Fruit fly (Drosophila melanogaster) whole organism, embryonic: ENCODE data around the gene Csp.

ENCODE experiments used
- B-H1 ChIP-seq: fragments of 200-800 bp; sonication (Bioruptor generic); IDR thresholded peaks from 3 replicates; pipeline ENCODE4 v1.3.6; 2022; ENCODE audit warnings: missing biosample characterization, missing genetic modification characterization
- Bteb2 ChIP-seq: fragments of 200-800 bp; sonication (Bioruptor generic); optimal IDR thresholded peaks from 2 replicates; lab custom pipeline; 2016; ENCODE audit warnings: missing biosample characterization, missing genetic modification characterization
- CG10321 ChIP-seq: fragments of 200-800 bp; sonication (Bioruptor generic); IDR thresholded peaks from 2 replicates; pipeline ENCODE4 v1.3.6; 2022; ENCODE audit warnings: missing biosample characterization, missing genetic modification characterization
- CG10543 ChIP-seq: fragments of 200-800 bp; sonication (Bioruptor generic); optimal IDR thresholded peaks from 3 replicates; lab custom pipeline; 2017; ENCODE audit warnings: missing biosample characterization, mild to moderate bottlenecking, missing genetic modification characterization, moderate library complexity
- CG11247 ChIP-seq: fragments of 200-800 bp; sonication (Bioruptor generic); IDR thresholded peaks from 2 replicates; pipeline ENCODE4 v1.3.6; 2022; ENCODE audit warnings: missing biosample characterization, missing genetic modification characterization
- CG11456 ChIP-seq: fragments of 200-800 bp; sonication (Bioruptor generic); IDR thresholded peaks from 3 replicates; pipeline ENCODE4 v1.3.6; 2022; ENCODE audit warnings: missing biosample characterization, missing genetic modification characterization
- CG12236 ChIP-seq: fragments of 200-800 bp; sonication (Bioruptor generic); optimal IDR thresholded peaks from 2 replicates; lab custom pipeline; 2016; ENCODE audit warnings: missing biosample characterization, missing genetic modification characterization
- CG12942 ChIP-seq: fragments of 200-800 bp; sonication (Bioruptor generic); optimal IDR thresholded peaks from 3 replicates; lab custom pipeline; 2016; ENCODE audit warnings: missing biosample characterization, missing genetic modification characterization
- CG14667 ChIP-seq: fragments of 200-800 bp; sonication (Bioruptor generic); IDR thresholded peaks from 2 replicates; pipeline ENCODE4 v1.3.6; 2022; ENCODE audit warnings: missing biosample characterization, missing genetic modification characterization
- CG17186 ChIP-seq: fragments of 200-800 bp; sonication (Bioruptor generic); optimal IDR thresholded peaks from 3 replicates; lab custom pipeline; 2017; ENCODE audit warnings: missing biosample characterization, missing genetic modification reagents, missing genetic modification characterization
- CG18476 ChIP-seq: fragments of 200-800 bp; sonication (Bioruptor generic); optimal IDR thresholded peaks from 2 replicates; lab custom pipeline; 2016; ENCODE audit warnings: missing biosample characterization, mild to moderate bottlenecking, missing genetic modification characterization
- CG31365 ChIP-seq: fragments of 200-800 bp; sonication (Bioruptor generic); optimal IDR thresholded peaks from 2 replicates; lab custom pipeline; 2018; ENCODE audit warnings: missing biosample characterization, mild to moderate bottlenecking, missing genetic modification characterization
- CG6175 ChIP-seq: fragments of 200-800 bp; sonication (Bioruptor generic); IDR thresholded peaks from 3 replicates; pipeline ENCODE4 v1.3.6; 2022; ENCODE audit warnings: missing biosample characterization, missing genetic modification characterization
- CG6654 ChIP-seq: fragments of 200-800 bp; sonication (Bioruptor generic); optimal IDR thresholded peaks from 2 replicates; lab custom pipeline; 2017; ENCODE audit warnings: missing biosample characterization, mild to moderate bottlenecking, missing genetic modification characterization
- CG8388 ChIP-seq: fragments of 200-800 bp; sonication (Bioruptor generic); optimal IDR thresholded peaks from 2 replicates; lab custom pipeline; 2019; ENCODE audit warnings: missing biosample characterization, mild to moderate bottlenecking, missing genetic modification characterization, moderate library complexity
- CG8765 ChIP-seq: fragments of 200-800 bp; sonication (Bioruptor generic); IDR thresholded peaks from 2 replicates; pipeline ENCODE4 v1.3.6; 2022; ENCODE audit warnings: missing biosample characterization, missing genetic modification characterization
- CTCF ChIP-seq: fragments of 200-800 bp; sonication (Bioruptor generic); optimal IDR thresholded peaks from 2 replicates; lab custom pipeline; 2017; ENCODE audit warnings: missing biosample characterization, mild to moderate bottlenecking, missing genetic modification characterization, moderate library complexity
- Camta ChIP-seq: fragments of 200-800 bp; sonication (Bioruptor generic); optimal IDR thresholded peaks from 2 replicates; lab custom pipeline; 2016; ENCODE audit warnings: missing biosample characterization, missing genetic modification characterization
- Chrac-16 ChIP-seq: fragments of 200-800 bp; sonication (Bioruptor generic); optimal IDR thresholded peaks from 3 replicates; lab custom pipeline; 2016; ENCODE audit warnings: missing biosample characterization, missing genetic modification characterization
- Dfd ChIP-seq, 2 experiments: fragments of >200 bp; optimal IDR thresholded peaks; 2 replicates each; lab custom pipeline; 2017; ENCODE audit warnings: missing biosample characterization in 2 of 2, missing genetic modification characterization in 2 of 2
- E2f1 ChIP-seq: fragments of 200-800 bp; sonication (Bioruptor generic); IDR thresholded peaks from 2 replicates; pipeline ENCODE4 v1.3.6; 2022; ENCODE audit warnings: missing biosample characterization, missing genetic modification characterization
- E2f2 ChIP-seq: fragments of 200-800 bp; sonication (Bioruptor generic); IDR thresholded peaks from 2 replicates; pipeline ENCODE4 v1.3.6; 2022; ENCODE audit warnings: missing biosample characterization, missing genetic modification characterization
- GATAe ChIP-seq: fragments of 200-800 bp; sonication (Bioruptor generic); conservative IDR thresholded peaks from 2 replicates; pipeline ENCODE4 v1.3.6; 2022; ENCODE audit warnings: missing biosample characterization, missing genetic modification characterization
- Hey ChIP-seq: fragments of 200-800 bp; sonication (Bioruptor generic); optimal IDR thresholded peaks from 3 replicates; lab custom pipeline; 2018; ENCODE audit warnings: missing biosample characterization, mild to moderate bottlenecking, missing genetic modification characterization
- Lhr ChIP-seq: fragments of 200-800 bp; sonication (Bioruptor generic); optimal IDR thresholded peaks from 3 replicates; lab custom pipeline; 2017; ENCODE audit warnings: mild to moderate bottlenecking, missing biosample characterization, missing genetic modification reagents, missing genetic modification characterization
- MBD-R2 ChIP-seq: fragments of 200-800 bp; sonication (Bioruptor generic); IDR thresholded peaks from 2 replicates; pipeline ENCODE4 v1.3.6; 2022; ENCODE audit warnings: missing biosample characterization, missing genetic modification characterization
- Mad ChIP-seq: fragments of 200-800 bp; sonication (Bioruptor generic); optimal IDR thresholded peaks from 2 replicates; lab custom pipeline; 2016; ENCODE audit warnings: missing biosample characterization, missing genetic modification characterization
- NC2α ChIP-seq: fragments of 200-800 bp; sonication (Bioruptor generic); optimal IDR thresholded peaks from 2 replicates; lab custom pipeline; 2016; ENCODE audit warnings: missing biosample characterization, missing genetic modification characterization
- Side ChIP-seq: fragments of 200-800 bp; sonication (Bioruptor generic); optimal IDR thresholded peaks from 2 replicates; lab custom pipeline; 2016; ENCODE audit warnings: missing biosample characterization, missing genetic modification characterization
- Sox100B ChIP-seq: fragments of 200-800 bp; sonication (Bioruptor generic); optimal IDR thresholded peaks from 3 replicates; lab custom pipeline; 2018; ENCODE audit warnings: missing biosample characterization, mild to moderate bottlenecking, missing genetic modification characterization
- Spps ChIP-seq: fragments of 200-800 bp; sonication (Bioruptor generic); optimal IDR thresholded peaks from 2 replicates; lab custom pipeline; 2018; ENCODE audit warnings: missing biosample characterization, mild to moderate bottlenecking, missing genetic modification characterization
- Sry-δ ChIP-seq: fragments of 200-800 bp; sonication (Bioruptor generic); optimal IDR thresholded peaks from 2 replicates; lab custom pipeline; 2016; ENCODE audit warnings: missing biosample characterization, missing genetic modification characterization
- YL-1 ChIP-seq: fragments of 200-800 bp; sonication (Bioruptor generic); optimal IDR thresholded peaks from 3 replicates; lab custom pipeline; 2017; ENCODE audit warnings: missing biosample characterization, mild to moderate bottlenecking, missing genetic modification characterization
- aop ChIP-seq: fragments of 200-800 bp; sonication (Bioruptor generic); IDR thresholded peaks from 2 replicates; pipeline ENCODE4 v1.3.6; 2022; ENCODE audit warnings: missing biosample characterization, missing genetic modification characterization
- bigmax ChIP-seq: fragments of 200-800 bp; sonication (Bioruptor generic); optimal IDR thresholded peaks from 2 replicates; lab custom pipeline; 2018; ENCODE audit warnings: missing biosample characterization, mild to moderate bottlenecking, missing genetic modification characterization
- bowl ChIP-seq: fragments of 200-800 bp; sonication (Bioruptor generic); IDR thresholded peaks from 2 replicates; pipeline ENCODE4 v1.3.6; 2022; ENCODE audit warnings: missing biosample characterization, missing genetic modification characterization
- br ChIP-seq: fragments of >200 bp; optimal IDR thresholded peaks from 2 replicates; lab custom pipeline; 2017
- cas ChIP-seq: fragments of 200-800 bp; sonication (Bioruptor generic); IDR thresholded peaks from 2 replicates; pipeline ENCODE4 v1.3.6; 2022; ENCODE audit warnings: missing biosample characterization, missing genetic modification characterization
- corto ChIP-seq: fragments of 200-800 bp; sonication (Bioruptor generic); optimal IDR thresholded peaks from 2 replicates; lab custom pipeline; 2016; ENCODE audit warnings: missing biosample characterization, mild to moderate bottlenecking, missing genetic modification characterization, moderate library complexity
- da ChIP-seq: fragments of 200-800 bp; sonication (Bioruptor generic); optimal IDR thresholded peaks from 2 replicates; lab custom pipeline; 2016; ENCODE audit warnings: missing biosample characterization, missing genetic modification characterization
- en ChIP-seq: fragments of 200-800 bp; sonication (Bioruptor generic); optimal IDR thresholded peaks from 2 replicates; lab custom pipeline; 2016; ENCODE audit warnings: missing biosample characterization, missing genetic modification characterization
- fru ChIP-seq: fragments of >200 bp; optimal IDR thresholded peaks from 2 replicates; lab custom pipeline; 2017
- gem ChIP-seq: fragments of 200-800 bp; sonication (Bioruptor generic); optimal IDR thresholded peaks from 2 replicates; lab custom pipeline; 2019; ENCODE audit warnings: missing biosample characterization, mild to moderate bottlenecking, missing genetic modification characterization, moderate library complexity
- gro ChIP-seq: fragments of 200-800 bp; sonication (Bioruptor generic); optimal IDR thresholded peaks from 2 replicates; lab custom pipeline; 2016; ENCODE audit warnings: missing biosample characterization, missing genetic modification characterization
- knrl ChIP-seq: fragments of 200-800 bp; sonication (Bioruptor generic); IDR thresholded peaks from 3 replicates; pipeline ENCODE4 v1.3.6; 2022; ENCODE audit warnings: missing biosample characterization, missing genetic modification characterization; ENCODE audit not compliant: partially characterized antibody
- lilli ChIP-seq: fragments of 200-800 bp; sonication (Bioruptor generic); optimal IDR thresholded peaks from 3 replicates; lab custom pipeline; 2016; ENCODE audit warnings: missing biosample characterization, missing genetic modification characterization
- nau ChIP-seq: fragments of 200-800 bp; sonication (Bioruptor generic); optimal IDR thresholded peaks from 3 replicates; lab custom pipeline; 2017; ENCODE audit warnings: missing biosample characterization, mild to moderate bottlenecking, missing genetic modification characterization, missing genetic modification reagents
- nom ChIP-seq: fragments of 200-800 bp; sonication (Bioruptor generic); optimal IDR thresholded peaks from 2 replicates; lab custom pipeline; 2017; ENCODE audit warnings: missing biosample characterization, missing genetic modification characterization, mild to moderate bottlenecking, moderate library complexity, missing genetic modification reagents
- pfk ChIP-seq: fragments of 200-800 bp; sonication (Bioruptor generic); optimal IDR thresholded peaks from 2 replicates; lab custom pipeline; 2018; ENCODE audit warnings: missing biosample characterization, mild to moderate bottlenecking, missing genetic modification characterization, moderate library complexity
- prd ChIP-seq, 3 experiments: fragments of >200 bp in 2 of 3; fragments of 200-800 bp in 1 of 3; sonication (Bioruptor generic) in 1 of 3; optimal IDR thresholded peaks in 2 of 3; IDR thresholded peaks in 1 of 3; 2 replicates in 2 of 3; 3 replicates in 1 of 3; pipeline versions ENCODE4 v1.3.6 to Lab custom; 2017 to 2022; ENCODE audit warnings: missing biosample characterization in 1 of 3, missing genetic modification characterization in 1 of 3
- repo ChIP-seq: fragments of 200-800 bp; sonication (Bioruptor generic); optimal IDR thresholded peaks from 2 replicates; lab custom pipeline; 2016; ENCODE audit warnings: missing biosample characterization, missing genetic modification characterization
- scrt ChIP-seq: fragments of 200-800 bp; sonication (Bioruptor generic); optimal IDR thresholded peaks from 2 replicates; lab custom pipeline; 2018; ENCODE audit warnings: missing biosample characterization, mild to moderate bottlenecking, missing genetic modification characterization, moderate library complexity
- tio ChIP-seq: fragments of 200-800 bp; sonication (Bioruptor generic); optimal IDR thresholded peaks from 2 replicates; lab custom pipeline; 2017; ENCODE audit warnings: missing biosample characterization, missing genetic modification characterization, inconsistent platforms
- trh ChIP-seq: fragments of 200-800 bp; sonication (Bioruptor generic); optimal IDR thresholded peaks from 2 replicates; lab custom pipeline; 2016; ENCODE audit warnings: missing biosample characterization, missing genetic modification characterization

Csp gene

DNA sequence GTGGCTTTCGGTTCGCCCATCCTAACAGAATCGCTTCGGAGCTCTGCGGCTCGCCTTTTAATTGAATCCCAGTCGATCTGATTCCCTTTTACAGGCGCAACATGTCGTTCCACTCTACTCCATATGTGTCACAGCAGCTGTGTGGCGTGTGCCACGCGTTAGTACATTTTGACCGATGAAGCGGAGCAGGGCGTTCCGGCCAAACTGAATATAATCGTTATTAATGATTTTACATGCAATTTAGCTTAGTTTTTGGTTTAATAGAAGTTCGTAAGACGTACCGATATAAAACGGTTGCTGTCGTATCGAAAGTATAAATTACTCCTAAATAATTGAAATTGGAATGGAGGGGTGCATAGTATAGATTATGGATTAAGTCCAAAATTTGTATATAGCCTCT, 647 bp upstream of the Csp start, which contains the start of gene CG11523 (continued):
- no peak for TF ChIP-seq CG6654 (GFP tag; lab: Kevin White, UChicago)
- peak; percentile 31 for TF ChIP-seq gro (GFP tag; lab: Kevin White, UChicago)
- TF ChIP-seq CTCF (GFP tag; lab: Kevin White, UChicago): peak; percentile 72
- no peak for TF ChIP-seq corto
- TF ChIP-seq bigmax: no peak
- peak; percentile 22 for TF ChIP-seq CG17186 (GFP tag; lab: Kevin White, UChicago)
- TF ChIP-seq trh (GFP tag; lab: Kevin White, UChicago): no peak
- no peak for TF ChIP-seq Camta
- no peak for TF ChIP-seq pfk (GFP tag; lab: Kevin White, UChicago)
- TF ChIP-seq CG12942 (GFP tag; lab: Kevin White, UChicago): no peak
- no peak for TF ChIP-seq tio (GFP tag; lab: Kevin White, UChicago)
- peak; percentile 93 for TF ChIP-seq MBD-R2 (GFP tag; lab: Robert Waterston, UW)
- no peak for TF ChIP-seq CG6175 (GFP tag; lab: Robert Waterston, UW)
- no peak for TF ChIP-seq B-H1 (GFP tag; lab: Robert Waterston, UW)
- TF ChIP-seq en (GFP tag; lab: Kevin White, UChicago): no peak
- no peak for TF ChIP-seq Bteb2
- TF ChIP-seq CG11456: no peak
- no peak for TF ChIP-seq GATAe (GFP tag; lab: Robert Waterston, UW)
- peak; percentile 22; the same call in 1 of the 3 replicates for TF ChIP-seq knrl
- TF ChIP-seq Spps (tag; lab: Kevin White, UChicago): no peak
- TF ChIP-seq nau: no peak
- TF ChIP-seq NC2α (GFP tag; lab: Kevin White, UChicago): no peak
- TF ChIP-seq prd (optimal IDR thresholded peaks at IDR 0.05; lab: Kevin White, UChicago): no peak
- peak; percentile 19; the same call in 1 of the 3 replicates for TF ChIP-seq prd (GFP tag; IDR thresholded peaks at IDR 0.05; lab: Robert Waterston, UW)
- TF ChIP-seq fru (lab: Kevin White, UChicago): no peak
- no peak for TF ChIP-seq CG8765
- no peak for TF ChIP-seq Side (GFP tag; lab: Kevin White, UChicago)
- no peak for TF ChIP-seq CG12236 (GFP tag; lab: Kevin White, UChicago)
- TF ChIP-seq E2f1 (GFP tag; lab: Robert Waterston, UW): no peak
- no peak for TF ChIP-seq CG31365 (tag; lab: Kevin White, UChicago)
- TF ChIP-seq cas: no peak
- TF ChIP-seq Sry-δ (GFP tag; lab: Kevin White, UChicago): peak; percentile 39
- no peak for TF ChIP-seq nom (GFP tag; lab: Kevin White, UChicago)
- no peak for TF ChIP-seq lilli (GFP tag; lab: Kevin White, UChicago)
- no peak for TF ChIP-seq bowl
- peak; percentile 8 for TF ChIP-seq Chrac-16
- TF ChIP-seq CG10543 (GFP tag; lab: Kevin White, UChicago): no peak
- TF ChIP-seq CG14667: no peak
- TF ChIP-seq CG10321 (GFP tag; lab: Robert Waterston, UW): no peak
- TF ChIP-seq br: no peak
- no peak for TF ChIP-seq gem (tag; lab: Kevin White, UChicago)
- no peak for TF ChIP-seq E2f2 (GFP tag; lab: Robert Waterston, UW)
- no peak for TF ChIP-seq YL-1
- no peak for TF ChIP-seq Lhr (GFP tag; lab: Kevin White, UChicago)
- no peak for TF ChIP-seq da
- no peak for TF ChIP-seq Mad (GFP tag; lab: Kevin White, UChicago)
- TF ChIP-seq CG8388 (GFP tag; lab: Kevin White, UChicago): no peak
- TF ChIP-seq repo: no peak
- peak; percentile 86 for TF ChIP-seq scrt (GFP tag; lab: Kevin White, UChicago)
- no peak for TF ChIP-seq Sox100B (GFP tag; lab: Kevin White, UChicago)
- no peak for TF ChIP-seq Dfd (GFP tag; optimal IDR thresholded peaks at IDR 0.05; lab: Kevin White, UChicago)
- no peak for TF ChIP-seq aop (GFP tag; lab: Robert Waterston, UW)
- TF ChIP-seq Hey (tag; lab: Kevin White, UChicago): no peak
- TF ChIP-seq CG11247 (GFP tag; lab: Robert Waterston, UW): peak; percentile 11; the same call in 1 of the 2 replicates
- TF ChIP-seq CG18476 (GFP tag; lab: Kevin White, UChicago): no peak
